Worm (Caenorhabditis elegans): ENCODE measurements around the gene malt-1.

malt-1 gene

ce11 chrII:6968191-6968675, 17.1 kb upstream of the malt-1 start (continued):
- peak in 1 of 2 experiments; percentile 69 for TF ChIP-seq unc-62 (GFP tag; optimal IDR thresholded peaks at IDR 0.05 in 1 of 2)
- TF ChIP-seq unc-62 (tag; optimal IDR thresholded peaks at IDR 0.05), result no peak
- no peak for TF ChIP-seq ces-1 (GFP tag; optimal IDR thresholded peaks at IDR 0.05)
- TF ChIP-seq snpc-1.2 (GFP tag; IDR thresholded peaks at IDR 0.05), result peak; percentile 82
- TF ChIP-seq lim-7 (GFP tag; IDR thresholded peaks at IDR 0.05), result 0 out of 2 replicates have a peak, but pooled peaks have one; percentile 5
- no peak for TF ChIP-seq attf-4 (tag; optimal IDR thresholded peaks at IDR 0.05)
- no peak for TF ChIP-seq Y105C5A.15 (GFP tag; IDR thresholded peaks at IDR 0.05)
- peak; percentile 88 for TF ChIP-seq snpc-4 (tag; optimal IDR thresholded peaks at IDR 0.05)
- peak; percentile 86 for TF ChIP-seq aha-1 (tag)
- TF ChIP-seq fkh-10 (GFP tag; optimal IDR thresholded peaks at IDR 0.05), result no peak
- no peak for TF ChIP-seq skn-1 (tag; optimal IDR thresholded peaks at IDR 0.05)
- peak; percentile 58 for TF ChIP-seq ctbp-1 (GFP tag; IDR thresholded peaks at IDR 0.05)
- no peak for TF ChIP-seq ceh-32 (tag; optimal IDR thresholded peaks at IDR 0.05; ENCODE audit: poor library complexity)
- 0 out of 2 replicates have a peak, but pooled peaks have one; percentile 70 for TF ChIP-seq D1046.2 (GFP tag; IDR thresholded peaks at IDR 0.05)
- TF ChIP-seq zip-11 (GFP tag; IDR thresholded peaks at IDR 0.05), result no peak
- TF ChIP-seq F37D6.2 (tag; optimal IDR thresholded peaks at IDR 0.05), result peak; percentile 34
- TF ChIP-seq spr-1 (tag; optimal IDR thresholded peaks at IDR 0.05), result peak; percentile 68
- peak; percentile 60; the same call in 1 of the 2 replicates for TF ChIP-seq vab-7 (GFP tag; IDR thresholded peaks at IDR 0.05)
- TF ChIP-seq lir-3 (tag; optimal IDR thresholded peaks at IDR 0.05), result peak; percentile 2
- TF ChIP-seq mdl-1 (tag; optimal IDR thresholded peaks at IDR 0.05), result peak; percentile 42 to 72
- TF ChIP-seq set-16 (GFP tag; IDR thresholded peaks at IDR 0.05), result peak; percentile 66
- peak; percentile 63 for TF ChIP-seq spr-3 (GFP tag; optimal IDR thresholded peaks at IDR 0.05)
- 0 out of 2 replicates have a peak, but pooled peaks have one; percentile 34 for TF ChIP-seq mxl-2 (GFP tag; conservative IDR thresholded peaks at IDR 0.05)
- TF ChIP-seq duxl-1 (tag; optimal IDR thresholded peaks at IDR 0.05; ENCODE audit: poor library complexity), result peak; percentile 57
- TF ChIP-seq nhr-25 (tag; optimal IDR thresholded peaks at IDR 0.05; ENCODE audit: borderline replicate concordance, insufficient read depth), result peak; percentile 83
- TF ChIP-seq aly-2 (tag; optimal IDR thresholded peaks at IDR 0.05), result peak; percentile 52
- peak; percentile 87 for TF ChIP-seq nhr-42 (GFP tag; IDR thresholded peaks at IDR 0.05)
- TF ChIP-seq nhr-28 (tag; optimal IDR thresholded peaks at IDR 0.05), result no peak

ce11 chrII:6967618-6968017, 16.5 kb upstream of the malt-1 start, which contains the start of gene eif-2Bgamma:
TSS of gene eif-2Bgamma (minus strand) at chrII:6967648.
- TF ChIP-seq Y105C5A.15 (GFP tag; IDR thresholded peaks at IDR 0.05), result no peak
- peak; percentile 96 for TF ChIP-seq T20F7.1 (GFP tag; optimal IDR thresholded peaks at IDR 0.05)
- no peak for TF ChIP-seq tra-1 (GFP tag; IDR thresholded peaks at IDR 0.05)
- no peak for TF ChIP-seq lin-29 (GFP tag; IDR thresholded peaks at IDR 0.05)
- no peak for TF ChIP-seq nhr-237 (tag; optimal IDR thresholded peaks at IDR 0.05)
- peak; percentile 89 for TF ChIP-seq Y48G9A.11 (GFP tag; IDR thresholded peaks at IDR 0.05)
- no peak for TF ChIP-seq ztf-7 (tag; optimal IDR thresholded peaks at IDR 0.05)
- no peak for TF ChIP-seq skn-1 (tag; optimal IDR thresholded peaks at IDR 0.05)
- TF ChIP-seq lin-15B (tag; optimal IDR thresholded peaks at IDR 0.05), result no peak
- TF ChIP-seq nhr-76 (tag; optimal IDR thresholded peaks at IDR 0.05), result no peak
- TF ChIP-seq hlh-30 (tag; optimal IDR thresholded peaks at IDR 0.05; ENCODE audit: insufficient read depth), result peak; percentile 49
- TF ChIP-seq zip-2 (tag; optimal IDR thresholded peaks at IDR 0.05), result no peak
- TF ChIP-seq rbr-2 (tag; optimal IDR thresholded peaks at IDR 0.05), result no peak
- no peak for TF ChIP-seq zag-1 (tag; optimal IDR thresholded peaks at IDR 0.05)
- TF ChIP-seq daf-16 (GFP tag; optimal IDR thresholded peaks at IDR 0.05), result no peak
- no peak for TF ChIP-seq daf-16 (tag; optimal IDR thresholded peaks at IDR 0.05)
- no peak for TF ChIP-seq lin-1 (GFP tag; IDR thresholded peaks at IDR 0.05)
- TF ChIP-seq mxl-2 (GFP tag; conservative IDR thresholded peaks at IDR 0.05), result no peak
- TF ChIP-seq arid-1 (GFP tag; conservative IDR thresholded peaks at IDR 0.05), result no peak
- no peak for TF ChIP-seq ctbp-1 (GFP tag; IDR thresholded peaks at IDR 0.05)
- TF ChIP-seq dmd-9 (GFP tag; IDR thresholded peaks at IDR 0.05), result no peak
- no peak for TF ChIP-seq spr-1 (tag; optimal IDR thresholded peaks at IDR 0.05)
- TF ChIP-seq F10B5.3 (tag; optimal IDR thresholded peaks at IDR 0.05), result no peak
- peak; percentile 44 for TF ChIP-seq aha-1 (tag)
- TF ChIP-seq dpl-1 (GFP tag; optimal IDR thresholded peaks at IDR 0.05), result peak; percentile 29
- no peak for TF ChIP-seq cey-2 (tag; optimal IDR thresholded peaks at IDR 0.05; ENCODE audit: borderline replicate concordance, insufficient read depth)
- no peak for TF ChIP-seq mdl-1 (tag; optimal IDR thresholded peaks at IDR 0.05)
- TF ChIP-seq egl-27 (tag; optimal IDR thresholded peaks at IDR 0.05), result no peak
- no peak for TF ChIP-seq madf-5 (GFP tag; IDR thresholded peaks at IDR 0.05)
- no peak for TF ChIP-seq lin-39 (tag; optimal IDR thresholded peaks at IDR 0.05)
- TF ChIP-seq fkh-10 (GFP tag; optimal IDR thresholded peaks at IDR 0.05), result no peak

Data from whole organism, L4 larva.